Fruit fly (Drosophila melanogaster) whole organism, embryonic: ENCODE measurements around the gene CG14667.
A peak's percentile ranks its signal among the peaks of the same experiment; 100 is the strongest.

Source experiments
- B-H2 ChIP-seq: fragments of 200-800 bp; sonication (Bioruptor generic); optimal IDR thresholded peaks from 2 replicates; lab custom pipeline; 2018; ENCODE audit warnings: missing biosample characterization, mild to moderate bottlenecking, missing genetic modification characterization
- Bdp1 ChIP-seq: fragments of 200-800 bp; sonication (Bioruptor generic); optimal IDR thresholded peaks from 3 replicates; lab custom pipeline; 2016; ENCODE audit warnings: missing biosample characterization, missing genetic modification characterization
- C15 ChIP-seq: fragments of 200-800 bp; sonication (Bioruptor generic); IDR thresholded peaks from 3 replicates; pipeline ENCODE4 v1.3.6; 2022; ENCODE audit warnings: missing biosample characterization, missing genetic modification characterization
- CG10431 ChIP-seq: fragments of 200-800 bp; sonication (Bioruptor generic); optimal IDR thresholded peaks from 3 replicates; lab custom pipeline; 2018; ENCODE audit warnings: missing biosample characterization, mild to moderate bottlenecking, missing genetic modification characterization
- CG10462 ChIP-seq: fragments of 200-800 bp; sonication (Bioruptor generic); optimal IDR thresholded peaks from 2 replicates; lab custom pipeline; 2016; ENCODE audit warnings: missing biosample characterization, missing genetic modification characterization
- CG11093 ChIP-seq: fragments of 200-800 bp; sonication (Bioruptor generic); IDR thresholded peaks from 3 replicates; pipeline ENCODE4 v1.3.6; 2022; ENCODE audit warnings: missing biosample characterization, missing genetic modification characterization
- CG13287 ChIP-seq: fragments of 200-800 bp; sonication (Bioruptor generic); IDR thresholded peaks from 2 replicates; pipeline ENCODE4 v1.3.6; 2022; ENCODE audit warnings: missing biosample characterization, missing genetic modification characterization; ENCODE audit not compliant: partially characterized antibody
- CG14050 ChIP-seq: fragments of 200-800 bp; sonication (Bioruptor generic); IDR thresholded peaks from 3 replicates; pipeline ENCODE4 v1.3.6; 2022; ENCODE audit warnings: missing biosample characterization, missing genetic modification characterization
- CG14441 ChIP-seq: fragments of 200-800 bp; sonication (Bioruptor generic); IDR thresholded peaks from 2 replicates; pipeline ENCODE4 v1.3.6; 2022; ENCODE audit warnings: missing biosample characterization, missing genetic modification characterization
- CG18476 ChIP-seq: fragments of 200-800 bp; sonication (Bioruptor generic); optimal IDR thresholded peaks from 2 replicates; lab custom pipeline; 2016; ENCODE audit warnings: missing biosample characterization, mild to moderate bottlenecking, missing genetic modification characterization
- CG18764 ChIP-seq: fragments of 200-800 bp; sonication (Bioruptor generic); optimal IDR thresholded peaks from 3 replicates; lab custom pipeline; 2016; ENCODE audit warnings: missing biosample characterization, missing genetic modification characterization
- CG33557 ChIP-seq: fragments of 200-800 bp; sonication (Bioruptor generic); optimal IDR thresholded peaks from 2 replicates; lab custom pipeline; 2019; ENCODE audit warnings: missing biosample characterization, mild to moderate bottlenecking, missing genetic modification characterization, moderate library complexity
- CG3995 ChIP-seq: fragments of 200-800 bp; sonication (Bioruptor generic); optimal IDR thresholded peaks from 3 replicates; lab custom pipeline; 2016; ENCODE audit warnings: missing biosample characterization, missing genetic modification characterization
- CG4820 ChIP-seq: fragments of 200-800 bp; sonication (Bioruptor generic); optimal IDR thresholded peaks from 3 replicates; lab custom pipeline; 2016; ENCODE audit warnings: missing biosample characterization, missing genetic modification characterization
- CG6175 ChIP-seq: fragments of 200-800 bp; sonication (Bioruptor generic); IDR thresholded peaks from 3 replicates; pipeline ENCODE4 v1.3.6; 2022; ENCODE audit warnings: missing biosample characterization, missing genetic modification characterization
- CG7928 ChIP-seq: fragments of 200-800 bp; sonication (Bioruptor generic); optimal IDR thresholded peaks from 2 replicates; lab custom pipeline; 2017; ENCODE audit warnings: missing biosample characterization, mild to moderate bottlenecking, missing genetic modification characterization
- CG8089 ChIP-seq: fragments of 200-800 bp; sonication (Bioruptor generic); optimal IDR thresholded peaks from 3 replicates; lab custom pipeline; 2016; ENCODE audit warnings: missing biosample characterization, missing genetic modification characterization
- CG9215 ChIP-seq: fragments of 200-800 bp; sonication (Bioruptor generic); IDR thresholded peaks from 2 replicates; pipeline ENCODE4 v1.3.6; 2022; ENCODE audit warnings: missing biosample characterization, missing genetic modification characterization
- D19B ChIP-seq: fragments of 200-800 bp; sonication (Bioruptor generic); optimal IDR thresholded peaks from 2 replicates; lab custom pipeline; 2017; ENCODE audit warnings: missing biosample characterization, mild to moderate bottlenecking, missing genetic modification characterization
- Dad ChIP-seq: fragments of 200-800 bp; sonication (Bioruptor generic); optimal IDR thresholded peaks from 3 replicates; lab custom pipeline; 2016; ENCODE audit warnings: missing biosample characterization, missing genetic modification characterization
- Dref ChIP-seq: fragments of 200-800 bp; sonication (Bioruptor generic); IDR thresholded peaks from 2 replicates; pipeline ENCODE4 v1.3.6; 2022; ENCODE audit warnings: missing biosample characterization, missing genetic modification characterization
- Drgx ChIP-seq: fragments of 200-800 bp; sonication (Bioruptor generic); IDR thresholded peaks from 2 replicates; pipeline ENCODE4 v1.3.6; 2022; ENCODE audit warnings: missing biosample characterization, missing genetic modification characterization
- Ets65A ChIP-seq: fragments of 200-800 bp; sonication (Bioruptor generic); peaks from one replicate; lab custom pipeline; 2016; ENCODE audit warnings: missing biosample characterization, missing genetic modification characterization
- Gug ChIP-seq: fragments of 200-800 bp; sonication (Bioruptor generic); IDR thresholded peaks from 4 replicates; pipeline ENCODE4 v1.3.6; 2022; ENCODE audit warnings: missing biosample characterization, missing genetic modification characterization
- HmgD ChIP-seq: fragments of 200-800 bp; sonication (Bioruptor generic); optimal IDR thresholded peaks from 3 replicates; lab custom pipeline; 2016; ENCODE audit warnings: missing biosample characterization, missing genetic modification characterization
- Hr78 ChIP-seq, 2 experiments: fragments of 200-800 bp in 1 of 2; fragments of >200 bp in 1 of 2; sonication (Bioruptor generic) in 1 of 2; optimal IDR thresholded peaks; 2 replicates each; lab custom pipeline; 2017 to 2019; ENCODE audit warnings: missing biosample characterization in 2 of 2, missing genetic modification characterization in 2 of 2, mild to moderate bottlenecking in 1 of 2, moderate library complexity in 1 of 2
- Oaz ChIP-seq: fragments of 200-800 bp; sonication (Bioruptor generic); IDR thresholded peaks from 2 replicates; pipeline ENCODE4 v1.3.6; 2022; ENCODE audit warnings: missing biosample characterization, missing genetic modification characterization
- Optix ChIP-seq: fragments of 200-800 bp; sonication (Bioruptor generic); IDR thresholded peaks from 3 replicates; pipeline ENCODE4 v1.3.6; 2022; ENCODE audit warnings: missing biosample characterization, missing genetic modification characterization
- TFAM ChIP-seq: fragments of 200-800 bp; sonication (Bioruptor generic); optimal IDR thresholded peaks from 2 replicates; lab custom pipeline; 2017; ENCODE audit warnings: missing biosample characterization, missing genetic modification characterization, inconsistent platforms
- Vsx1 ChIP-seq: fragments of 200-800 bp; sonication (Bioruptor generic); optimal IDR thresholded peaks from 2 replicates; lab custom pipeline; 2017; ENCODE audit warnings: missing biosample characterization, mild to moderate bottlenecking, missing genetic modification characterization, missing genetic modification reagents
- al ChIP-seq: fragments of 200-800 bp; sonication (Bioruptor generic); IDR thresholded peaks from 2 replicates; pipeline ENCODE4 v1.3.6; 2022; ENCODE audit warnings: missing biosample characterization, missing genetic modification characterization
- az2 ChIP-seq: fragments of 200-800 bp; sonication (Bioruptor generic); optimal IDR thresholded peaks from 3 replicates; lab custom pipeline; 2016; ENCODE audit warnings: missing biosample characterization, missing genetic modification characterization
- bcd ChIP-seq: fragments of 200-800 bp; sonication (Bioruptor generic); optimal IDR thresholded peaks from 2 replicates; lab custom pipeline; 2017; ENCODE audit warnings: missing biosample characterization, mild to moderate bottlenecking, missing genetic modification characterization
- bsh ChIP-seq, 2 experiments: fragments of 200-800 bp; sonication (Bioruptor generic); optimal IDR thresholded peaks; 2 replicates each; lab custom pipeline; 2017 to 2018; ENCODE audit warnings: mild to moderate bottlenecking in 2 of 2, missing biosample characterization in 2 of 2, missing genetic modification characterization in 2 of 2, moderate library complexity in 1 of 2
- croc ChIP-seq: fragments of 200-800 bp; sonication (Bioruptor generic); conservative IDR thresholded peaks from 3 replicates; pipeline ENCODE4 v1.3.6; 2022; ENCODE audit warnings: missing biosample characterization, missing genetic modification characterization
- dpn ChIP-seq, 2 experiments: fragments of 200-800 bp; sonication (Bioruptor generic); optimal IDR thresholded peaks; 3 replicates each; lab custom pipeline; 2016; ENCODE audit warnings: missing biosample characterization in 2 of 2, missing genetic modification characterization in 2 of 2
- fd3F ChIP-seq: fragments of 200-800 bp; sonication (Bioruptor generic); optimal IDR thresholded peaks from 2 replicates; lab custom pipeline; 2018; ENCODE audit warnings: missing biosample characterization, mild to moderate bottlenecking, missing genetic modification characterization, moderate library complexity
- inv ChIP-seq: fragments of 200-800 bp; sonication (Bioruptor generic); IDR thresholded peaks from 2 replicates; pipeline ENCODE4 v1.3.6; 2022; ENCODE audit warnings: missing biosample characterization, missing genetic modification characterization; ENCODE audit not compliant: partially characterized antibody
- jing ChIP-seq: fragments of 200-800 bp; sonication (Bioruptor generic); optimal IDR thresholded peaks from 2 replicates; lab custom pipeline; 2018; ENCODE audit warnings: missing biosample characterization, mild to moderate bottlenecking, missing genetic modification characterization
- kni ChIP-seq: fragments of 200-800 bp; sonication (Bioruptor generic); optimal IDR thresholded peaks from 3 replicates; lab custom pipeline; 2017; ENCODE audit warnings: mild to moderate bottlenecking, missing biosample characterization, missing genetic modification reagents, missing genetic modification characterization
- knrl ChIP-seq: fragments of 200-800 bp; sonication (Bioruptor generic); IDR thresholded peaks from 3 replicates; pipeline ENCODE4 v1.3.6; 2022; ENCODE audit warnings: missing biosample characterization, missing genetic modification characterization; ENCODE audit not compliant: partially characterized antibody
- lilli ChIP-seq: fragments of 200-800 bp; sonication (Bioruptor generic); optimal IDR thresholded peaks from 3 replicates; lab custom pipeline; 2016; ENCODE audit warnings: missing biosample characterization, missing genetic modification characterization
- nau ChIP-seq: fragments of 200-800 bp; sonication (Bioruptor generic); optimal IDR thresholded peaks from 3 replicates; lab custom pipeline; 2017; ENCODE audit warnings: missing biosample characterization, mild to moderate bottlenecking, missing genetic modification characterization, missing genetic modification reagents
- nerfin-1 ChIP-seq: fragments of 200-800 bp; sonication (Bioruptor generic); optimal IDR thresholded peaks from 3 replicates; lab custom pipeline; 2019; ENCODE audit warnings: missing biosample characterization, mild to moderate bottlenecking, missing genetic modification characterization, moderate library complexity
- oc ChIP-seq: fragments of 200-800 bp; sonication (Bioruptor generic); optimal IDR thresholded peaks from 2 replicates; lab custom pipeline; 2018; ENCODE audit warnings: missing biosample characterization, mild to moderate bottlenecking, missing genetic modification characterization, moderate library complexity
- sens ChIP-seq: fragments of 200-800 bp; sonication (Bioruptor generic); peaks from one replicate; lab custom pipeline; 2016; ENCODE audit warnings: missing biosample characterization, missing genetic modification characterization
- seq ChIP-seq: fragments of 200-800 bp; sonication (Bioruptor generic); IDR thresholded peaks from 2 replicates; pipeline ENCODE4 v1.3.6; 2022; ENCODE audit warnings: missing biosample characterization, missing genetic modification characterization
- sob ChIP-seq: fragments of 200-800 bp; sonication (Bioruptor generic); IDR thresholded peaks from 2 replicates; pipeline ENCODE4 v1.3.6; 2022; ENCODE audit warnings: missing biosample characterization, missing genetic modification characterization
- sr ChIP-seq: fragments of 200-800 bp; sonication (Bioruptor generic); IDR thresholded peaks from 3 replicates; pipeline ENCODE4 v1.3.6; 2022; ENCODE audit warnings: missing biosample characterization, missing genetic modification characterization
- trem ChIP-seq: fragments of 200-800 bp; optimal IDR thresholded peaks from 3 replicates; lab custom pipeline; 2019; ENCODE audit warnings: missing biosample characterization, mild to moderate bottlenecking, missing genetic modification characterization, moderate library complexity
- vvl ChIP-seq: fragments of 200-800 bp; sonication (Bioruptor generic); IDR thresholded peaks from 2 replicates; pipeline ENCODE4 v1.3.6; 2022; ENCODE audit warnings: missing biosample characterization, missing genetic modification characterization

Gene CG14667

DNA sequence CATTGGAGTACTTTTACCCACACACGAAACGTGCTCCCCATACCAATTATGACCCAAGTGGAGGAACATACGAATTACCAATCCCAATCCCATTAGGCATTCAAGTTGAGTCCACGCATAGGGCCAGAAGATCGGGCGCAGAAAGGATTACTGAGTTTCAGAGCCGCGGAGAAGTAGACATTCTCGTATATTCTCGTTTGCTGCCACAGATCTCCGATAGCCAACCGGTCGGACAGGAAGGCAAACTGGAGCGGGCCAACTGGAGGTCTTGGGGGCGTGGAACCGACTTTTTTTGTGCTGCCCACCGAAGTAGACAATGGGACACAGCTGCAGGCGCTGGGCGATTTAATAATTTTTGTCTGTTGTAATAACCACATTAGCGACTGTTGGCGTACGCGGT is 14.2 kb downstream of the CG14667 start (continued):
- TF ChIP-seq sob (GFP tag; lab: Robert Waterston, UW) = no peak
- no peak for TF ChIP-seq trem (tag; lab: Kevin White, UChicago)
- TF ChIP-seq CG13287 (GFP tag; lab: Robert Waterston, UW) = no peak
- no peak for TF ChIP-seq croc (GFP tag; lab: Robert Waterston, UW)
- TF ChIP-seq Dref (GFP tag; lab: Robert Waterston, UW) = no peak
- TF ChIP-seq B-H2 (GFP tag; lab: Kevin White, UChicago) = no peak
- TF ChIP-seq CG7928 = no peak
- TF ChIP-seq Optix (GFP tag; lab: Robert Waterston, UW) = no peak
- TF ChIP-seq CG9215 (GFP tag; lab: Robert Waterston, UW) = no peak
- TF ChIP-seq Hr78 (GFP tag; optimal IDR thresholded peaks at IDR 0.05; lab: Kevin White, UChicago) = peak in 1 of 2 experiments; percentile 76
- TF ChIP-seq knrl (GFP tag; lab: Robert Waterston, UW) = no peak
- no peak for TF ChIP-seq D19B (GFP tag; lab: Kevin White, UChicago)
- TF ChIP-seq sr (GFP tag; lab: Robert Waterston, UW) = no peak
- no peak for TF ChIP-seq HmgD
- no peak for TF ChIP-seq bcd (GFP tag; lab: Kevin White, UChicago)
- TF ChIP-seq lilli (GFP tag; lab: Kevin White, UChicago) = no peak
- TF ChIP-seq CG3995 (GFP tag; lab: Kevin White, UChicago) = no peak
- peak; percentile 62 for TF ChIP-seq kni
- no peak for TF ChIP-seq fd3F
- TF ChIP-seq seq (GFP tag; lab: Robert Waterston, UW) = no peak
- peak; percentile 2 for TF ChIP-seq oc (tag; lab: Kevin White, UChicago)
- no peak for TF ChIP-seq Dad (GFP tag; lab: Kevin White, UChicago)
- no peak for TF ChIP-seq CG18764 (GFP tag; lab: Kevin White, UChicago)

DNA sequence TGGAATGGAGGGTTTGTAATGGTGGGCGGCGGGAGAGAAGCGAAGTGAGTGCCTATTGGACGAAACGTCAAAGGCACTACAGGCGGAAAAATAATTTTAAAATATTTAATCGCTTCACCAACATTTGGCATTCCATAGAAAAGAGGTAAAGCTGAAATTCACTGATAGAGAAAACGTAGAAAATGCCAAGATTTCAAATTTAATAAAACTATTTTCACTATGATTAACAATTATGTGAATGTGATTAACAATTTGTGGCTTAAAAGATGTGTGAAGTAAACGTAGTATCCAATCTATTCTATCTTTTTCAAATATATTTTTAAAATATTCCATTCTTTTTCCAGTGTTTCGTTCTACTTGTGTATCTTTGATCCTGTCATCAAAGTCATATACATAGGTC is 14.6 kb downstream of the CG14667 start:
- TF ChIP-seq CG10431 (no peak), inv (no peak), vvl (no peak), nerfin-1 (tag; lab: Kevin White, UChicago) (no peak), CG33557 (GFP tag; lab: Kevin White, UChicago) (no peak), sr (GFP tag; lab: Robert Waterston, UW) (no peak), Drgx (peak; percentile 29; the same call in 1 of the 2 replicates), bsh (GFP tag; optimal IDR thresholded peaks at IDR 0.05; lab: Kevin White, UChicago) (peak in 1 of 2 experiments; percentile 4), Oaz (GFP tag; lab: Robert Waterston, UW) (no peak), CG14050 (GFP tag; lab: Robert Waterston, UW) (no peak), sens (peak; percentile 59), Gug (GFP tag; lab: Robert Waterston, UW) (no peak), az2 (GFP tag; lab: Kevin White, UChicago) (no peak), Vsx1 (GFP tag; lab: Kevin White, UChicago) (no peak)
- TF ChIP-seq, all 482 proteins: peak for 3

DNA sequence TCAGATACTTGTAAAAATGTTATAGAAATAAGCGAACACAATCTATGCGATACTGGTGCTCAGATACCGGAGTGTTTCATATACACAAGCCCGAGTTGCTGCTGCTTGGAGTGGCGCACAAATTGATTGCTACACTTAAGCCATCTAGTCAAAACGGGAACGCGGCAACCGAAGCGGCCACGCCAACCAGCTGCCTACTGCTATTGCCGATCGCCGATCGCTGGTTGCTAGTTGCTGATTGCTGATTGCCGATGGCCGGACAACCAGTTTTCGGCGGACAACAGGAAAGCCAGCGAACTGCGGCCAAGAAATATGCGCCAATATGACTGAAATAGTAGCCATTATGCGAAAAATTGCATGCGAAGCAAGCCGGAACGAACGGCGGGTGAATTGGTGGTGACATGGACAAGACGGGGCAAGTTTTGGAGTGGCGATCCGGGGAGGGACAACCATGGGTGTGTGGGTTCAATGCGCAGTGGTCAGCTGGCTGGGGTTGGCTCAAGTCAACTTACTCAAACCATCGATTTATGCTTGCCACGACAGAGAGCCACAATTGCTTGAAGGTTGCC is 15.4 kb downstream of the CG14667 start:
- TF ChIP-seq jing = no peak
- no peak for TF ChIP-seq CG14441 (GFP tag; lab: Robert Waterston, UW)
- TF ChIP-seq CG10462 (GFP tag; lab: Kevin White, UChicago) = no peak
- TF ChIP-seq al (GFP tag; lab: Robert Waterston, UW) = no peak
- 0 out of 3 replicates have a peak, but pooled peaks have one; percentile 14 for TF ChIP-seq CG11093 (GFP tag; lab: Robert Waterston, UW)
- TF ChIP-seq dpn (GFP tag; optimal IDR thresholded peaks at IDR 0.05; lab: Kevin White, UChicago) = no peak
- no peak for TF ChIP-seq Bdp1 (GFP tag; lab: Kevin White, UChicago)
- TF ChIP-seq C15 (GFP tag; lab: Robert Waterston, UW) = no peak
- TF ChIP-seq CG6175 = peak; percentile 53; the same call in 1 of the 3 replicates
- TF ChIP-seq CG4820 (GFP tag; lab: Kevin White, UChicago) = no peak
- no peak for TF ChIP-seq CG8089 (GFP tag; lab: Kevin White, UChicago)
- no peak for TF ChIP-seq TFAM (GFP tag; lab: Kevin White, UChicago)
- TF ChIP-seq nau (GFP tag; lab: Kevin White, UChicago) = no peak
- TF ChIP-seq CG18476 (GFP tag; lab: Kevin White, UChicago) = no peak
- peak; percentile 55 for TF ChIP-seq Ets65A
